Worm (Caenorhabditis elegans): ENCODE measurements around the gene ksr-1.

Gene ksr-1

DNA sequence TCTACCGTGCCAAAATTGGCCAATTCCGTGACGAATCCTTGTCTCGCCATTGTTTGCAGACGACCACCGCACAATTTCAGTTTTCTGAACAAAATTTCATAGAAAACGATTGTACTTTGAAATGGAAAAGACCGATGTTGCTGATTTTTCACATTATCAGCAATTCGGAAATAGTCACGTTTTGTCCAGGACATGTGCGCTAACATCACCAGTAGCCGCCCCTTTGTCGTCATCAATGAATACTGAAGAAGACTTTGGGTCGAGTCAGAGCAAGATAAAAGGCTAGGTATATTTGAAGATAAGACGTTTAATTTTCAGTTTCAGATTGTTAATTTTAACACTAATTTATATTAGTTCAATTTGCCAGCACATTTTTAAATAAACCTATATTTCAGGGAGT is 33.1 kb upstream of the ksr-1 start, which contains the start of gene endu-2:
Gene endu-2 (plus strand): TSS at position 396 of the 400 bp plus-strand sequence.
- TF ChIP-seq F13C5.2 (tag; optimal IDR thresholded peaks at IDR 0.05): no peak
- no peak for TF ChIP-seq sea-1 (GFP tag; conservative IDR thresholded peaks at IDR 0.05)
- no peak for TF ChIP-seq ets-7 (tag; optimal IDR thresholded peaks at IDR 0.05)
- TF ChIP-seq flt-1 (GFP tag; IDR thresholded peaks at IDR 0.05): no peak
- no peak for TF ChIP-seq ceh-36 (tag; optimal IDR thresholded peaks at IDR 0.05)
- no peak for TF ChIP-seq hmg-4 (GFP tag; optimal IDR thresholded peaks at IDR 0.05)

- no peak for TF ChIP-seq pes-1 (GFP tag; IDR thresholded peaks at IDR 0.05)
- no peak for TF ChIP-seq hnd-1 (tag; optimal IDR thresholded peaks at IDR 0.05)
- no peak for TF ChIP-seq aly-1 (tag; optimal IDR thresholded peaks at IDR 0.05)
- no peak for TF ChIP-seq B0310.2 (tag; optimal IDR thresholded peaks at IDR 0.05)
- TF ChIP-seq flt-1 (GFP tag; IDR thresholded peaks at IDR 0.05): no peak
- TF ChIP-seq hmbx-1 (tag; optimal IDR thresholded peaks at IDR 0.05): no peak
- TF ChIP-seq ceh-36 (tag; optimal IDR thresholded peaks at IDR 0.05): no peak
- TF ChIP-seq ceh-13 (GFP tag; optimal IDR thresholded peaks at IDR 0.05): no peak
- no peak for TF ChIP-seq ets-7 (tag; optimal IDR thresholded peaks at IDR 0.05)
- TF ChIP-seq sea-1 (GFP tag; conservative IDR thresholded peaks at IDR 0.05): no peak
- no peak for TF ChIP-seq tbx-37 (GFP tag; conservative IDR thresholded peaks at IDR 0.05)
- no peak for TF ChIP-seq ama-1 (optimal IDR thresholded peaks at IDR 0.05)
- TF ChIP-seq tbx-11 (GFP tag; IDR thresholded peaks at IDR 0.05): no peak
- TF ChIP-seq tra-4 (tag; optimal IDR thresholded peaks at IDR 0.05): no peak
- no peak for TF ChIP-seq F13C5.2 (tag; optimal IDR thresholded peaks at IDR 0.05)
- TF ChIP-seq scrt-1 (GFP tag; IDR thresholded peaks at IDR 0.05): no peak
Measured at ce11 chrX:8243116-8243515, 31.9 kb upstream of the ksr-1 start.

DNA sequence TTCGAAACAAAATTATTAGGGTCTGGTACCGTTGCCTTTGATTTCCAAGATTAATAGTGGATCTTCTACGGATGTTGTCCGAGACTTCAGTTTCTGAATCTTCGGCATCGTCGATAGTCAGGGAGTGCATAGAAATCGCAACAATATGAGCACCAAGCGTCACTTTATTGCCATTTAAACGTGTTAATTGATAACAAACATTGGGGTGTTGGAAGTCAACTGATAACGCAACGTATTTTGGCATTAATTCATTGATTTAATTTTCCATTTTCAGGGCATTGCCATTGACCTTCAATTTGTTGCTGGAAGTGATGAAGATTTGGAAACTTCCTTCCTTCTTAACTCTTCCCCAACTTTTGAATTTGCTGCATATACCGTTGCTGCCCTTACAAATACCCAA is 28.8 kb upstream of the ksr-1 start, which contains the start of gene kqt-2:
Gene kqt-2 (minus strand): TSS at position 244 of the 400 bp plus-strand sequence.
- no peak for TF ChIP-seq ceh-36 (tag; optimal IDR thresholded peaks at IDR 0.05)
- no peak for TF ChIP-seq ets-7 (tag; optimal IDR thresholded peaks at IDR 0.05)
- no peak for TF ChIP-seq ama-1 (optimal IDR thresholded peaks at IDR 0.05)
- no peak for TF ChIP-seq scrt-1 (GFP tag; IDR thresholded peaks at IDR 0.05)
- TF ChIP-seq tbx-37 (GFP tag; conservative IDR thresholded peaks at IDR 0.05): no peak
- no peak for TF ChIP-seq F13C5.2 (tag; optimal IDR thresholded peaks at IDR 0.05)
- TF ChIP-seq tbx-11 (GFP tag; IDR thresholded peaks at IDR 0.05): no peak
- TF ChIP-seq flt-1 (GFP tag; IDR thresholded peaks at IDR 0.05): no peak
- no peak for TF ChIP-seq tra-4 (tag; optimal IDR thresholded peaks at IDR 0.05)
- TF ChIP-seq hmg-4 (GFP tag; optimal IDR thresholded peaks at IDR 0.05): no peak
- no peak for TF ChIP-seq sea-1 (GFP tag; conservative IDR thresholded peaks at IDR 0.05)
- TF ChIP-seq B0310.2 (tag; optimal IDR thresholded peaks at IDR 0.05): no peak
- no peak for TF ChIP-seq pes-1 (GFP tag; IDR thresholded peaks at IDR 0.05)
- TF ChIP-seq hnd-1 (tag; optimal IDR thresholded peaks at IDR 0.05): no peak
- no peak for TF ChIP-seq hmbx-1 (tag; optimal IDR thresholded peaks at IDR 0.05)
- no peak for TF ChIP-seq ceh-13 (GFP tag; optimal IDR thresholded peaks at IDR 0.05)
- no peak for TF ChIP-seq aly-1 (tag; optimal IDR thresholded peaks at IDR 0.05)

- TF ChIP-seq flt-1 (GFP tag; IDR thresholded peaks at IDR 0.05) (no peak), B0310.2 (tag; optimal IDR thresholded peaks at IDR 0.05) (no peak), hmg-4 (GFP tag; optimal IDR thresholded peaks at IDR 0.05) (no peak), scrt-1 (GFP tag; IDR thresholded peaks at IDR 0.05) (no peak), ceh-36 (tag; optimal IDR thresholded peaks at IDR 0.05) (no peak), ama-1 (optimal IDR thresholded peaks at IDR 0.05) (no peak), tbx-11 (GFP tag; IDR thresholded peaks at IDR 0.05) (no peak), hmbx-1 (tag; optimal IDR thresholded peaks at IDR 0.05) (no peak), tra-4 (tag; optimal IDR thresholded peaks at IDR 0.05) (no peak), tbx-37 (GFP tag; conservative IDR thresholded peaks at IDR 0.05) (no peak), aly-1 (tag; optimal IDR thresholded peaks at IDR 0.05) (no peak), F13C5.2 (tag; optimal IDR thresholded peaks at IDR 0.05) (no peak), ets-7 (tag; optimal IDR thresholded peaks at IDR 0.05) (no peak), ceh-13 (GFP tag; optimal IDR thresholded peaks at IDR 0.05) (no peak), pes-1 (GFP tag; IDR thresholded peaks at IDR 0.05) (no peak), hnd-1 (tag; optimal IDR thresholded peaks at IDR 0.05) (no peak)
Measured at ce11 chrX:8247088-8247487, 27.9 kb upstream of the ksr-1 start.

DNA sequence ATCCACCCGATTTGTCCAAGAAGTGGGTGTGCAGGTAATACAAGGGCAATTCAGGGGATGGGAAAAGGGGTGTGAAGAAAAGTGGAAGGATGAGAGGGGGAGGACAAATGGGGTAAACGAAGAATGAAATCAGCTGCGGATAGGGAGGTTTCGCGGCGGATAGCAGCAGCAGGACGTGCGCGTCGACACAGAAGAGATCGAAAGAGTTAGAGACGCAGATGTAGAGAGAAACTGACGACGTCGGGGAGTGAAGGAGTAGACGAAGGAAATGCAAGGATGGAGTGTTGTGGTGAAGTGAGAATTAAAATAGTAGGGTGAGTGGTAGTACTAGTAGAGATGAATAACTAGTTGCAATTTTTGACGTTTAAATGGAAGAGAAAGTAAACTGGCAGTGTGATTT is 22.7 kb upstream of the ksr-1 start, which contains the start of gene M60.6:
Gene M60.6 (minus strand): TSS at position 166 of the 400 bp plus-strand sequence.
- TF ChIP-seq F13C5.2 (tag; optimal IDR thresholded peaks at IDR 0.05) (peak; percentile 35), ets-7 (tag; optimal IDR thresholded peaks at IDR 0.05) (no peak)

ce11 chrX:8255433-8255832 is 19.5 kb upstream of the ksr-1 start:
- TF ChIP-seq hnd-1 (tag; optimal IDR thresholded peaks at IDR 0.05) (no peak), ets-7 (tag; optimal IDR thresholded peaks at IDR 0.05) (no peak), hmbx-1 (tag; optimal IDR thresholded peaks at IDR 0.05) (no peak), ceh-13 (GFP tag; optimal IDR thresholded peaks at IDR 0.05) (no peak), tra-4 (tag; optimal IDR thresholded peaks at IDR 0.05) (no peak), pes-1 (GFP tag; IDR thresholded peaks at IDR 0.05) (no peak), F13C5.2 (tag; optimal IDR thresholded peaks at IDR 0.05) (no peak), tbx-37 (GFP tag; conservative IDR thresholded peaks at IDR 0.05) (no peak), ceh-36 (tag; optimal IDR thresholded peaks at IDR 0.05) (no peak)

DNA sequence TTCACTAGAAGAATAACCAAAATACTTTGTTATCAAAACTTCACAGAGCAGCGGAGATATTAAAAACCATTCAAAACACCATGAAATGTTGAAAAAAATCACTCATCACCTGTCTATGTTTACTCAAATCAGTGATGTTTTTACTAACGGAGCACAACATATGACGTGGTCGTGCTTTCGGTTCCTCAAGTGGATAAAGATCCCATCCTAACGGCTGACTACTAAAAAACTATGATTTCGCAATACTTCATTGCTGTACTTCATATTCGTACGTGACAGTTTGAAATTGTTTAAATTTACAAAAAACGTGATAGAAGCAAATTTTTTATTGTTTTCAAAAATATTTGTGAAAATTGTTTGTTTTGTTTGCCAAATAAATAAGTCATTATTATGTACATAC is 17.3 kb upstream of the ksr-1 start:
- TF ChIP-seq flt-1 (GFP tag; IDR thresholded peaks at IDR 0.05) (no peak), F13C5.2 (tag; optimal IDR thresholded peaks at IDR 0.05) (no peak), hnd-1 (tag; optimal IDR thresholded peaks at IDR 0.05) (no peak), hmbx-1 (tag; optimal IDR thresholded peaks at IDR 0.05) (no peak), pes-1 (GFP tag; IDR thresholded peaks at IDR 0.05) (no peak), ama-1 (optimal IDR thresholded peaks at IDR 0.05) (no peak), tbx-37 (GFP tag; conservative IDR thresholded peaks at IDR 0.05) (no peak), tbx-11 (GFP tag; IDR thresholded peaks at IDR 0.05) (no peak), scrt-1 (GFP tag; IDR thresholded peaks at IDR 0.05) (no peak), B0310.2 (tag; optimal IDR thresholded peaks at IDR 0.05) (no peak), hmg-4 (GFP tag; optimal IDR thresholded peaks at IDR 0.05) (no peak), ceh-13 (GFP tag; optimal IDR thresholded peaks at IDR 0.05) (no peak), tra-4 (tag; optimal IDR thresholded peaks at IDR 0.05) (no peak), aly-1 (tag; optimal IDR thresholded peaks at IDR 0.05) (no peak), sea-1 (GFP tag; conservative IDR thresholded peaks at IDR 0.05) (no peak), ets-7 (tag; optimal IDR thresholded peaks at IDR 0.05) (no peak)

Measured in whole organism, early embryonic.